Worm (Caenorhabditis elegans) whole organism, midembryonic: ENCODE measurements around the gene sre-52.

Experiments
- T22C8.4 ChIP-seq: fragments of 200-800 bp; sonication (Bioruptor generic); IDR thresholded peaks from 2 replicates; pipeline ENCODE4 v1.3.6; 2022; ENCODE audit warnings: missing genetic modification characterization, missing compliant biosample characterization
- cog-1 ChIP-seq: sonication (generic microtip); optimal IDR thresholded peaks from 2 replicates; lab custom pipeline; 2016; ENCODE audit warnings: missing genetic modification characterization, missing compliant biosample characterization
- flt-1 ChIP-seq: fragments of 200-800 bp; sonication (Bioruptor generic); IDR thresholded peaks from 2 replicates; pipeline ENCODE4 v1.3.6; 2022; ENCODE audit warnings: missing genetic modification characterization, missing compliant biosample characterization
- klf-2 ChIP-seq: fragments of 200-800 bp; sonication (Bioruptor generic); conservative IDR thresholded peaks from 2 replicates; pipeline ENCODE4 v1.3.6; 2022; ENCODE audit warnings: missing genetic modification reagents, missing genetic modification characterization, missing compliant biosample characterization
- med-1 ChIP-seq: sonication (generic microtip); optimal IDR thresholded peaks from 2 replicates; lab custom pipeline; 2017; ENCODE audit warnings: missing genetic modification characterization, mild to moderate bottlenecking, missing compliant biosample characterization, antibody characterized with exemption, missing genetic modification reagents; ENCODE audit not compliant: insufficient read depth
- ref-1 ChIP-seq: fragments of 200-800 bp; sonication (Bioruptor generic); conservative IDR thresholded peaks from 2 replicates; pipeline ENCODE4 v1.3.6; 2022; ENCODE audit warnings: missing genetic modification reagents, missing genetic modification characterization, missing compliant biosample characterization
- tab-1 ChIP-seq: fragments of 200-800 bp; sonication (Bioruptor generic); IDR thresholded peaks from 2 replicates; pipeline ENCODE4 v1.3.6; 2022; ENCODE audit warnings: missing genetic modification characterization, missing compliant biosample characterization
- ztf-23 ChIP-seq: fragments of 200-800 bp; sonication (Bioruptor generic); IDR thresholded peaks from 2 replicates; pipeline ENCODE4 v1.3.6; 2022; ENCODE audit warnings: missing genetic modification reagents, missing genetic modification characterization, missing compliant biosample characterization
- ztf-29 ChIP-seq: fragments of 200-800 bp; sonication (Bioruptor generic); IDR thresholded peaks from 2 replicates; pipeline ENCODE4 v1.3.6; 2022; ENCODE audit warnings: missing genetic modification reagents, missing genetic modification characterization, missing compliant biosample characterization

sre-52 gene

DNA sequence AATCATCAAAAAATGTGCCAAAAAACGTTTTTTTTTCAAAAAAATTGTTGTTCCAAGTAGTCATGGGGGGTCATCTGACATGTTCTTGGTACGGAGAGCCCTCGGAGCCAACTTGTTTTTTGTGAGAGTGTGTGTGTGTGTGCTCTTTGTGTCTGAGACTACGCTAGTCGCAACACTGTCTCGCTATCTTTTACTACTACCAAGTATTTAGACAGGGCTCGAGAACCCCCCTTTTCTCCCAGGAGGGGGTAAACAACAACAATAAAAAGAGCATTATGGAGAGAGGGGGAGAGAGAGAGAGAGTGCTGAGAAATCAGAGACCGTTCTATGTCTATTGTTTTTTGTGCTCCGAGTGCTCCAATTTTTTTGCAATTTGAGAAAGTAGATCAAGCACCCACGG, 43.3 kb downstream of the sre-52 start:
- TF ChIP-seq tab-1 (GFP tag; lab: Robert Waterston, UW) (no peak), klf-2 (GFP tag; lab: Robert Waterston, UW) (no peak), T22C8.4 (GFP tag; lab: Robert Waterston, UW) (no peak), med-1 (GFP tag; lab: Kevin White, UChicago) (no peak)

DNA sequence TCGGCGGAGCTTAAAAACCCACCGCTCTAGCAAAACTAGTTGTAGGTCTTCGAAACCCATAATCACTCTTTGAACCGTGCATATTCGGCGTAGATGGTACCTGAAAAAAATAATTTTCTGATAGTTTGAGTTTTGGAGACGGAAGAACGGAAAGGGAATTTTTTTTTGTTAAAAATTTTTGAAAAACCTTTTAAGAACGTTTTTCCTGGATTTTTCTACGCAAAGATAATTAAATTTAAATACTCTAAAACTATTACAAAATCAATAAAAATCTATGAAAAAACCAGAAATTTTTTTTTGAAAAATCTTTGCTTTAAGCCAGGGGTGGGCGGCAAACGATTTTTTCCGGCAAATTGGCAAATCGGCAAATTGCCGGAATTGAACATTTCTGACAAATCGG, 43.9 kb downstream of the sre-52 start, which contains the start of gene marc-5:
Gene marc-5 (minus strand): TSS at position 101 of the 400 bp plus-strand sequence.
- no peak for TF ChIP-seq ztf-29
- no peak for TF ChIP-seq ztf-23 (GFP tag; lab: Robert Waterston, UW)
- TF ChIP-seq flt-1, result no peak
- no peak for TF ChIP-seq ref-1 (GFP tag; lab: Robert Waterston, UW)
- no peak for TF ChIP-seq cog-1 (tag; lab: Kevin White, UChicago)
- no peak for TF ChIP-seq klf-2 (GFP tag; lab: Robert Waterston, UW)
- TF ChIP-seq T22C8.4 (GFP tag; lab: Robert Waterston, UW), result no peak
- no peak for TF ChIP-seq tab-1 (GFP tag; lab: Robert Waterston, UW)
- TF ChIP-seq med-1 (GFP tag; lab: Kevin White, UChicago), result no peak

DNA sequence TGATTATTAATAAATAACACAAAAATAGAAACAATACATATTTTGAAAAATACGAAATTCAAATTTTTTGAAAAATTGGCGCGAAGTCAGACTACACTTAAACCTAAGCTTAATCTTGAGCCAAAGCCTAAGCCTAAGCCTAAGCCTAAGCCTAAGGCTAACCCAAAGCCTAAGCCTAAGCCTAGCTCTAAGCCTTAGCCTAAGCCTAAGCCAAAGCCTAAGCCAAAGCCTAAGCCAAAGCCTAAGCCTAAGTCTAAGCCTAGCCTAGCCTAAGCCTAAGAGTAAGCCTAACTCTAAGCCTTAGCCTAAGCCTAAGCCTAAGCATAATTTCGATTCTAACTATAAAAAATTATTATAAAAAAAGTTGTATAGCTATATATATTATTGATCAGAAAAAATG, 45.4 kb downstream of the sre-52 start:
- TF ChIP-seq tab-1 (GFP tag; lab: Robert Waterston, UW) (no peak), klf-2 (GFP tag; lab: Robert Waterston, UW) (no peak), ztf-23 (GFP tag; lab: Robert Waterston, UW) (no peak), ref-1 (GFP tag; lab: Robert Waterston, UW) (no peak), cog-1 (tag; lab: Kevin White, UChicago) (no peak), ztf-29 (no peak), flt-1 (no peak), T22C8.4 (GFP tag; lab: Robert Waterston, UW) (no peak), med-1 (GFP tag; lab: Kevin White, UChicago) (no peak)

DNA sequence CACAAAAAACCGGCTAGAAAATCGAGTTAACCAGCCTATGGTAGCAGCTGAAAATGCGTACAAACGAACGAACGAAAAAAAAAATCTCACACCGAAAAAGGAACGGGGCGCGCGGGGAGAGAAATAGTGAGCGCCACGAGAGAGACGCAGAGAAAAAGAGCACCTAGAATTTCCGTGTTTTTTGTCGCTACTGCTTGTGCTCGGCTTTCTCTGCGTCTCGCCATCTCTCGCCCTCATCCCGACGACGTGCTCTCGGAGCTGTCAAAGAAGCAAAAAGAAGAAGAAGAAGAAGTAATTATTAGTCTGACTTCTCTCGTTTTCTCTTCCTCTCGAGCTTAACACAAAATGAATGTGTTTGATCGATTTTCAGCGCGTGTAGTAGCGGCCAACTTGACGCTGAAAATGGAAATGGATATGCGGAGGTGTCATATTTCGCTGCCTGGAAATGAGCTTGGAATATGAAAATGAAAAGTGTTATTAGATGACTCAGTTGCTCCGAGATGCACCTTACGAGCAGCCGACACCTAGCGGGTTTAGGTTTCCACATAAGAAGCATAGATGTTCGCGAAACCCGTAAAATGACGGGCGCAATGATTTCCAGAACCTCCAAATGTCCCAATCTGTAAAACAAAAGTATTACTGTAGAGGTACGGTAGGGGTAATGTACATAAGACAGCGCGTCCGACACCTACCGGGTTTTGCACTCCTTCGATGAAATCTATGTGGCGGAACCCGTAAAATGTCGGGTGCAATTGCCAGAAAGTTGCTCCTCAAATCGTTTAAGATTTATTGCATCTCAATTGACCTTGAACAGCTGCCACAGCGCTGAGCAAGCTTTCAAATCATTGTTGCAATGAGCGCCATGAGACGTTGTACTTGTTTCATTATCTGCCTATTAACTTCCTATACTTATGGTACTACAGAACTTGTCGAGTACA, 47.4 kb downstream of the sre-52 start, which contains the start of gene btb-14:
Gene btb-14 (plus strand): TSS at position 839 of the 938 bp plus-strand sequence.
- no peak for TF ChIP-seq med-1 (GFP tag; lab: Kevin White, UChicago)
- TF ChIP-seq T22C8.4 (GFP tag; lab: Robert Waterston, UW), result no peak
- no peak for TF ChIP-seq ref-1 (GFP tag; lab: Robert Waterston, UW)
- no peak for TF ChIP-seq ztf-23 (GFP tag; lab: Robert Waterston, UW)
- no peak for TF ChIP-seq tab-1 (GFP tag; lab: Robert Waterston, UW)
- TF ChIP-seq cog-1 (tag; lab: Kevin White, UChicago), result no peak
- TF ChIP-seq klf-2 (GFP tag; lab: Robert Waterston, UW), result no peak
- no peak for TF ChIP-seq flt-1

DNA sequence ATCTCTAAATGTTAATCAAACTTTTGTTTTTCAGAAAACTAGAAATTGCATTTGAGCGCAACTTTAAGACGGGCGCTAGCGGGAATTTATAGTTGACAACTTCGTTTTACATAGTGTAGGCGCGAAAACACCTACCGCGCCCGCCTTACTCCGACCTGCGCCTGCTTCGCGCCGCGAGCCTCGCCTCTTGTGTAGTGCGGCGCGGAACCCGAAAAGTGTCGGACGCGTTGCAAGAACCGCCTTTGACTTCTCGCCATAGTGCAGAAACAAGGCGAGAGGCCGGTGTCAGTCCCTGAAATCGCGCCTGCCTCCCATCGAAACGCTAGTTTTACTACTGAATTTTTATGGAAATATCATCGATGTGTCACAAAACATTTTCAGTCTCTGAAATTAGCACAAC, 50.3 kb downstream of the sre-52 start:
- no peak for TF ChIP-seq flt-1
- TF ChIP-seq ref-1 (GFP tag; lab: Robert Waterston, UW), result no peak
- no peak for TF ChIP-seq tab-1 (GFP tag; lab: Robert Waterston, UW)
- TF ChIP-seq ztf-23 (GFP tag; lab: Robert Waterston, UW), result no peak
- TF ChIP-seq klf-2 (GFP tag; lab: Robert Waterston, UW), result no peak
- TF ChIP-seq ztf-29, result no peak

DNA sequence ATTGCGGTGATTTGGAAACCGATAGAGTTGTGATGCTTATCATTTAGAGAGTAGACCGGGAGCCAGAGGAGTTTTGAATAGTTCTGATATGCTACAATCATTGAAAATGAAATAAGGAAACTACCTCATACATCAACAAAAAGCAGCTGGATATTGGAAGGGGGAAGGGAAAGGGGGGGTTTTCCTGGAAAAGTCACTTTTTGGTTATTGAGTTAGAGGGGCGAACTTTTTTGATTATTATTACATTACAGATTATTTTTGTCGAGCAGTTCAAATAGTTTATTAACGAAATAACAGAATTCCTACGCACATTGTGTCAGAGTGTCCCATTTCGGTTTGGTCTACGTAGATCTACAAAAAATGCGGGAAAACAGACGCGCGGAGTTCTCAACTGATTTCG, 51.3 kb downstream of the sre-52 start, which contains the start of gene sre-42:
Gene sre-42 (minus strand): TSS at position 101 of the 400 bp plus-strand sequence.
- TF ChIP-seq ref-1 (GFP tag; lab: Robert Waterston, UW) (no peak), tab-1 (GFP tag; lab: Robert Waterston, UW) (no peak), flt-1 (no peak), med-1 (GFP tag; lab: Kevin White, UChicago) (no peak), cog-1 (tag; lab: Kevin White, UChicago) (no peak), T22C8.4 (GFP tag; lab: Robert Waterston, UW) (no peak), ztf-29 (no peak), ztf-23 (GFP tag; lab: Robert Waterston, UW) (no peak), klf-2 (GFP tag; lab: Robert Waterston, UW) (no peak)

DNA sequence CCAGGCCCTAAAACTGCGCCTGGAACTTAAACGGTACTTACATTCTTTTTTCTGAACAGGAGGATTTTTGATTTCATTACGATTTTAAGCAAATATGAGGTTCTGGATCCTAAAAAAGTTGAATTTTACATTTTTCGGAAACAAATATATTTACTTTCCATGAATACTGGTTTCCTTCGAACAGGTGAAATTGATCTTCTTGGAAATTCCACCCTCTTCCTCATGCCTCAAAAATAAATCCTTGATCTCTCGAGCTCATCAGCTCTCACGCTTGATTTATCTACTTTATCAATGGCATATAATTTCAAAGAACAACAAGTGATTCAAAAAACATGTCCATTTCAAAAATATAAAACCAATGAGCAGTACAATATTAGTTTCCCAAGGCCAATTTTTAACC, 52.0 kb downstream of the sre-52 start:
- TF ChIP-seq tab-1 (GFP tag; lab: Robert Waterston, UW) (no peak), cog-1 (tag; lab: Kevin White, UChicago) (no peak), ref-1 (GFP tag; lab: Robert Waterston, UW) (no peak), flt-1 (no peak), med-1 (GFP tag; lab: Kevin White, UChicago) (no peak), ztf-29 (no peak)
